Worm (Caenorhabditis elegans): Measurements from ENCODE around the gene H43I07.1.

DNA sequence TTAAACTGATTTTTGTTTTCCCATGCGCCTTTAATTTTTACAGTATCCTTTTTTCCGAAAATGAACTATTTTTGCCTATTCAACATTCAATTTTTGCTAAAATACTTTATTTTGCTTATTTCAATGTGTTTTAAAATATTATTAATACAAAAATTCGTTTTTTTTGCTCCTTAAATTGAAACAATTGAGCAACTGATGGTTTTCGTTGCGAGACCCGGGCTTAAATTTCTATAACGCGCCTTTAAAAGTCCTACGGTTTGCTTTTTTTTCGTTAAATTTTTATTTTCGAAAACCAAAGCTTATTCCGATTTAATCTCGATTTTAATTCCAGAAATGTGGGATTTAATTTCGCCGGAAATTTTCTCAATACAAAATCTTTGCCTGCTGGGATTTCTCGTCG, 9.2 kb upstream of the H43I07.1 start, which contains the start of gene algn-5:
- TF ChIP-seq unc-62 (GFP tag; optimal IDR thresholded peaks at IDR 0.05) (no peak), nhr-12 (tag; optimal IDR thresholded peaks at IDR 0.05) (no peak), aly-2 (tag; optimal IDR thresholded peaks at IDR 0.05) (no peak), mdl-1 (tag; optimal IDR thresholded peaks at IDR 0.05) (no peak), R02D3.7 (tag; optimal IDR thresholded peaks at IDR 0.05) (no peak), nhr-77 (tag; optimal IDR thresholded peaks at IDR 0.05) (no peak)

All from whole organism, L2 larva.